Worm (Caenorhabditis elegans) whole organism, late embryonic: ENCODE measurements around the gene hrg-9.

Source experiments
- K02D7.2 ChIP-seq: sonication (generic microtip); optimal IDR thresholded peaks from 2 replicates; lab custom pipeline; 2017; ENCODE audit warnings: mild to moderate bottlenecking, missing genetic modification characterization, missing compliant biosample characterization
- K09A11.1 ChIP-seq: sonication (generic microtip); optimal IDR thresholded peaks from 2 replicates; lab custom pipeline; 2017; ENCODE audit warnings: antibody characterized with exemption, mild to moderate bottlenecking, missing genetic modification characterization, missing compliant biosample characterization; ENCODE audit not compliant: insufficient read depth
- T23F11.4 ChIP-seq: fragments of 200-800 bp; sonication (Bioruptor generic); optimal IDR thresholded peaks from 2 replicates; lab custom pipeline; 2018; ENCODE audit warnings: mild to moderate bottlenecking, missing genetic modification characterization, missing compliant biosample characterization
- Y22D7AL.16 ChIP-seq: sonication (generic microtip); optimal IDR thresholded peaks from 2 replicates; lab custom pipeline; 2016; ENCODE audit warnings: missing genetic modification characterization, missing compliant biosample characterization
- ahr-1 ChIP-seq: sonication (generic microtip); optimal IDR thresholded peaks from 2 replicates; lab custom pipeline; 2016; ENCODE audit warnings: missing genetic modification characterization, missing compliant biosample characterization
- ama-1 ChIP-seq: fragments of 150-350 bp; optimal IDR thresholded peaks from 2 replicates; lab custom pipeline; 2014
- ceh-14 ChIP-seq: sonication (generic microtip); optimal IDR thresholded peaks from 2 replicates; lab custom pipeline; 2016; ENCODE audit warnings: missing genotype, missing genetic modification characterization, missing compliant biosample characterization
- ceh-19 ChIP-seq: fragments of 200-800 bp; sonication (Bioruptor generic); optimal IDR thresholded peaks from 2 replicates; lab custom pipeline; 2018; ENCODE audit warnings: mild to moderate bottlenecking, missing genetic modification characterization, missing compliant biosample characterization
- ceh-2 ChIP-seq: sonication (generic microtip); optimal IDR thresholded peaks from 2 replicates; lab custom pipeline; 2016; ENCODE audit warnings: missing genotype, missing genetic modification characterization, missing compliant biosample characterization
- ceh-22 ChIP-seq: sonication (generic microtip); optimal IDR thresholded peaks from 2 replicates; lab custom pipeline; 2017; ENCODE audit warnings: missing biosample characterization, missing genetic modification characterization
- ceh-30 ChIP-seq: fragments of 150-350 bp; optimal IDR thresholded peaks from 2 replicates; lab custom pipeline; 2014; ENCODE audit warnings: missing biosample characterization, missing genetic modification characterization
- ceh-34 ChIP-seq: sonication (generic microtip); optimal IDR thresholded peaks from 2 replicates; lab custom pipeline; 2016; ENCODE audit warnings: mild to moderate bottlenecking, missing genetic modification characterization, missing compliant biosample characterization
- elt-4 ChIP-seq: sonication (generic microtip); optimal IDR thresholded peaks from 2 replicates; lab custom pipeline; 2016; ENCODE audit warnings: missing genetic modification characterization, missing compliant biosample characterization
- ets-4 ChIP-seq: sonication (generic microtip); optimal IDR thresholded peaks from 2 replicates; lab custom pipeline; 2016; ENCODE audit warnings: missing genetic modification characterization, missing compliant biosample characterization
- eyg-1 ChIP-seq: sonication (generic microtip); optimal IDR thresholded peaks from 2 replicates; lab custom pipeline; 2016; ENCODE audit warnings: missing genotype, missing genetic modification characterization, missing compliant biosample characterization
- fkh-10 ChIP-seq: fragments of 150-350 bp; optimal IDR thresholded peaks from 2 replicates; lab custom pipeline; 2014; ENCODE audit warnings: missing biosample characterization, missing genetic modification reagents, missing genetic modification characterization
- fkh-6 ChIP-seq: sonication (generic microtip); optimal IDR thresholded peaks from 2 replicates; lab custom pipeline; 2016; ENCODE audit warnings: missing genetic modification characterization, missing compliant biosample characterization
- gmeb-2 ChIP-seq: sonication (generic microtip); optimal IDR thresholded peaks from 2 replicates; lab custom pipeline; 2016; ENCODE audit warnings: missing genetic modification characterization, inconsistent platforms, missing compliant biosample characterization
- hlh-13 ChIP-seq: fragments of 200-800 bp; sonication (Bioruptor generic); optimal IDR thresholded peaks from 2 replicates; lab custom pipeline; 2018; ENCODE audit warnings: mild to moderate bottlenecking, missing genetic modification characterization, missing compliant biosample characterization
- hlh-6 ChIP-seq: sonication (generic microtip); optimal IDR thresholded peaks from 2 replicates; lab custom pipeline; 2016; ENCODE audit warnings: missing genotype, missing genetic modification characterization, missing compliant biosample characterization
- hlh-8 ChIP-seq: sonication (generic microtip); optimal IDR thresholded peaks from 2 replicates; lab custom pipeline; 2016; ENCODE audit warnings: missing genotype, missing genetic modification characterization, missing compliant biosample characterization
- lim-6 ChIP-seq: sonication (generic microtip); optimal IDR thresholded peaks from 2 replicates; lab custom pipeline; 2016; ENCODE audit warnings: missing genetic modification characterization, missing compliant biosample characterization
- lin-11 ChIP-seq: fragments of 200-800 bp; sonication (Bioruptor generic); optimal IDR thresholded peaks from 2 replicates; lab custom pipeline; 2018; ENCODE audit warnings: mild to moderate bottlenecking, missing genetic modification characterization, missing compliant biosample characterization
- madf-2 ChIP-seq: sonication (generic microtip); optimal IDR thresholded peaks from 2 replicates; lab custom pipeline; 2017; ENCODE audit warnings: missing genetic modification characterization, missing compliant biosample characterization
- mec-3 ChIP-seq: sonication (generic microtip); optimal IDR thresholded peaks from 2 replicates; lab custom pipeline; 2016; ENCODE audit warnings: borderline replicate concordance, missing genetic modification characterization, missing compliant biosample characterization
- nfya-1 ChIP-seq: sonication (generic microtip); optimal IDR thresholded peaks from 2 replicates; lab custom pipeline; 2017; ENCODE audit warnings: missing genetic modification characterization, mild to moderate bottlenecking, missing compliant biosample characterization, antibody characterized with exemption, moderate library complexity
- nhr-232 ChIP-seq: sonication (generic microtip); optimal IDR thresholded peaks from 2 replicates; lab custom pipeline; 2016; ENCODE audit warnings: missing genetic modification characterization, missing compliant biosample characterization
- odd-2 ChIP-seq: sonication (generic microtip); optimal IDR thresholded peaks from 2 replicates; lab custom pipeline; 2017; ENCODE audit warnings: antibody characterized with exemption, mild to moderate bottlenecking, missing genetic modification characterization, missing compliant biosample characterization
- pag-3 ChIP-seq: sonication (generic microtip); optimal IDR thresholded peaks from 2 replicates; lab custom pipeline; 2016; ENCODE audit warnings: missing compliant biosample characterization, missing genetic modification characterization, borderline replicate concordance
- pax-1 ChIP-seq: fragments of 150-350 bp; optimal IDR thresholded peaks from 2 replicates; lab custom pipeline; 2014; ENCODE audit warnings: missing biosample characterization, missing genetic modification characterization
- pha-2 ChIP-seq: sonication (generic microtip); optimal IDR thresholded peaks from 2 replicates; lab custom pipeline; 2017; ENCODE audit warnings: mild to moderate bottlenecking, missing genetic modification characterization, missing compliant biosample characterization
- pha-4 ChIP-seq: fragments of 150-350 bp; optimal IDR thresholded peaks from 2 replicates; lab custom pipeline; 2018; ENCODE audit warnings: missing biosample characterization, missing genetic modification reagents, missing genetic modification characterization
- pqm-1 ChIP-seq: sonication (generic microtip); optimal IDR thresholded peaks from 2 replicates; lab custom pipeline; 2016; ENCODE audit warnings: missing genetic modification characterization, missing compliant biosample characterization
- pros-1 ChIP-seq: fragments of 150-350 bp; optimal IDR thresholded peaks from 2 replicates; lab custom pipeline; 2014; ENCODE audit warnings: missing biosample characterization, missing genetic modification reagents, missing genetic modification characterization
- ref-2 ChIP-seq: sonication (generic microtip); optimal IDR thresholded peaks from 2 replicates; lab custom pipeline; 2016; ENCODE audit warnings: missing genetic modification characterization, missing compliant biosample characterization
- sdc-2 ChIP-seq: sonication (generic microtip); optimal IDR thresholded peaks from 2 replicates; lab custom pipeline; 2016; ENCODE audit warnings: missing genotype, missing genetic modification characterization, missing compliant biosample characterization
- sox-2 ChIP-seq: fragments of 200-800 bp; sonication (Bioruptor generic); IDR thresholded peaks from 2 replicates; pipeline ENCODE4 v1.3.6; 2022; ENCODE audit warnings: missing genetic modification reagents, missing genetic modification characterization, missing compliant biosample characterization
- sox-4 ChIP-seq: sonication (generic microtip); optimal IDR thresholded peaks from 2 replicates; lab custom pipeline; 2017; ENCODE audit warnings: mild to moderate bottlenecking, missing genetic modification characterization, inconsistent platforms, missing compliant biosample characterization
- syd-9 ChIP-seq: sonication (generic microtip); optimal IDR thresholded peaks from 2 replicates; lab custom pipeline; 2016; ENCODE audit warnings: mild to moderate bottlenecking, missing genetic modification characterization, moderate library complexity, missing compliant biosample characterization
- tbx-7 ChIP-seq: sonication (generic microtip); optimal IDR thresholded peaks from 2 replicates; lab custom pipeline; 2016; ENCODE audit warnings: missing genotype, missing genetic modification characterization, missing compliant biosample characterization
- ttx-3 ChIP-seq: sonication (generic microtip); optimal IDR thresholded peaks from 2 replicates; lab custom pipeline; 2016; ENCODE audit warnings: missing genetic modification reagents, missing genetic modification characterization, missing compliant biosample characterization
- unc-3 ChIP-seq, 2 experiments: fragments of 200-800 bp in 1 of 2; sonication (Bioruptor generic) in 1 of 2; sonication (generic microtip) in 1 of 2; conservative IDR thresholded peaks in 1 of 2; optimal IDR thresholded peaks in 1 of 2; 2 replicates each; pipeline versions ENCODE4 v1.3.6 to Lab custom; 2016 to 2022; ENCODE audit warnings: missing compliant biosample characterization in 2 of 2, missing genetic modification characterization in 2 of 2, missing genetic modification reagents in 1 of 2
- zip-5 ChIP-seq: sonication (generic microtip); optimal IDR thresholded peaks from 2 replicates; lab custom pipeline; 2016; ENCODE audit warnings: missing genetic modification characterization, missing compliant biosample characterization
- ztf-16 ChIP-seq: sonication (generic microtip); optimal IDR thresholded peaks from 2 replicates; lab custom pipeline; 2017; ENCODE audit warnings: missing genetic modification characterization, missing compliant biosample characterization

Gene hrg-9

DNA sequence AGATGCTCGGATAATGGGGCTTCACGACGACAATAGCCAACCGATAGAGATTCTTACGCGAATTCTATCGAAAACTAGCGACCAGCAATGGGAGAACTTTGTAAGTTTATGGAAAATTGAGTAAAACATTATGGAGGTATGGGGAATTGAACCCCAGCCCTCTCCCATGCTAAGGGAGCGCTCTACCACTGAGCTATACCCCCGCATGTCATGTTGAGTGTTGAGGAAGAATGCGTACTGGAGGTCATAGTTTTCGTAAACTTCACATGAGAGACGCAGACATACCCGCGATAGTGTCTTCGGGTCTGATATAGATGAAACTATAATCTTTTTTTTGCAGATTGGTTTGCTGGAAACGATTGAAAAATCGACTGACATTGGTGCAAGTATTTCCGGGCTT lies 40.2 kb upstream of the hrg-9 start (continued):
- TF ChIP-seq Y22D7AL.16 (tag; lab: Kevin White, UChicago) (peak; percentile 91), ets-4 (tag; lab: Kevin White, UChicago) (peak; percentile 44), pha-2 (tag; lab: Kevin White, UChicago) (peak; percentile 67), pqm-1 (tag; lab: Kevin White, UChicago) (peak; percentile 62), ahr-1 (tag; lab: Kevin White, UChicago) (peak; percentile 55), ceh-2 (tag; lab: Kevin White, UChicago) (peak; percentile 73), pag-3 (tag; lab: Kevin White, UChicago) (peak; percentile 66), eyg-1 (tag; lab: Kevin White, UChicago) (peak; percentile 65), ceh-34 (tag; lab: Kevin White, UChicago) (peak; percentile 86), lin-11 (peak; percentile 74), ceh-30 (no peak), ceh-14 (tag; lab: Kevin White, UChicago) (peak; percentile 82), pha-4 (no peak), lim-6 (tag; lab: Kevin White, UChicago) (peak; percentile 49), K09A11.1 (tag; lab: Kevin White, UChicago) (peak; percentile 68), zip-5 (tag; lab: Kevin White, UChicago) (peak; percentile 45), pax-1 (tag; lab: Kevin White, UChicago) (no peak), nhr-232 (tag; lab: Kevin White, UChicago) (peak; percentile 84), fkh-6 (tag; lab: Kevin White, UChicago) (peak; percentile 87), fkh-10 (GFP tag; lab: Kevin White, UChicago) (no peak), ama-1 (lab: Kevin White, UChicago) (no peak), elt-4 (tag; lab: Kevin White, UChicago) (no peak), hlh-6 (peak; percentile 82), T23F11.4 (peak; percentile 84), ttx-3 (peak; percentile 74), pros-1 (tag; lab: Kevin White, UChicago) (peak; percentile 52), gmeb-2 (peak; percentile 80), mec-3 (no peak)

DNA sequence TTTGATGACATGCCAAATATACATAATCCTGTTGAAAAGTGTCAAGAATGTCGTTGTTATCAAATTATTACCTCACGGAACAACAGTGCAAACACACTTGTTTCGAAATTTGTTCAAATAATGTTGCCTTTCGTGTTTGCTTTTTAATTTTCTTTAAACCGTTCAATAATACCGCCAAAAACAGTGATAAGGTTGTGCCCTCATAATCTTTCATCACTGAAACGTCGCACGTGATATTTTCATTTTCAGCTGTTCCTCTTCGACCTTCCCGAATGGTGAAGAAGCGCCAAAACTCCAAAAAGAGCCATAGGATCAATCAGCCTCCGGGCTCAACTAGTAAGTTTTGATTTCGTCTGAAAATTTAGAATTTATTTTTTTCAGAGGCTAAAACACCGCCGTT lies 38.9 kb upstream of the hrg-9 start, which contains the start of gene inft-2:
inft-2 (plus strand) TSS at position 248 of the 400 bp plus-strand sequence.
- TF ChIP-seq pha-2 (tag; lab: Kevin White, UChicago) = no peak
- TF ChIP-seq pros-1 (tag; lab: Kevin White, UChicago) = no peak
- TF ChIP-seq hlh-13 = no peak
- TF ChIP-seq K09A11.1 (tag; lab: Kevin White, UChicago) = no peak
- no peak for TF ChIP-seq unc-3 (GFP tag; conservative IDR thresholded peaks at IDR 0.05; lab: Robert Waterston, UW)
- TF ChIP-seq unc-3 (tag; optimal IDR thresholded peaks at IDR 0.05; lab: Kevin White, UChicago) = no peak
- TF ChIP-seq nfya-1 (tag; lab: Kevin White, UChicago) = no peak
- no peak for TF ChIP-seq madf-2 (tag; lab: Kevin White, UChicago)
- TF ChIP-seq tbx-7 (tag; lab: Kevin White, UChicago) = no peak
- no peak for TF ChIP-seq sox-2 (GFP tag; lab: Robert Waterston, UW)
- no peak for TF ChIP-seq ceh-19 (GFP tag; lab: Kevin White, UChicago)
- TF ChIP-seq syd-9 (tag; lab: Kevin White, UChicago) = no peak
- TF ChIP-seq Y22D7AL.16 (tag; lab: Kevin White, UChicago) = no peak
- TF ChIP-seq hlh-8 (tag; lab: Kevin White, UChicago) = no peak
- TF ChIP-seq K02D7.2 (tag; lab: Kevin White, UChicago) = no peak

DNA sequence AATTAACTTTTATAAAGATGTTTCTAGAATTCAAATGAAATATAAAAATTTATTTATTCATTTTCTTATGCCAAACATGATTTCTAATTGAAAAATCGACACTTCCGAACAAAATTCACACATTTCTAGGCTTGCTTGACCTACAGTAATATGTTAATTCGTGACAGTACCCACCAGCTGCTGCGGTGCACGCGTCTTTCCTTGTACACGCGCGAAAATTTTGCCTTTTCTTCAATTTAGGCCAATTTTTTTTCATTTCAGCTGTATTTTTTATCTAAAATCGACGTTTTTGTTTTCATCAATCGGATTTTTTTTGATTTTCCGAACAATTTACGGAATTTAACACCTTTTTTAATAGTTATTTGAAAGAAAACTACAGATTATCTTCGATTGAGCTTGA lies 36.9 kb upstream of the hrg-9 start:
- TF ChIP-seq sox-4 (no peak), ahr-1 (tag; lab: Kevin White, UChicago) (no peak), odd-2 (no peak), ceh-22 (tag; lab: Kevin White, UChicago) (no peak), ztf-16 (tag; lab: Kevin White, UChicago) (no peak), sdc-2 (no peak), ref-2 (no peak), tbx-7 (tag; lab: Kevin White, UChicago) (no peak)
